Worm (Caenorhabditis elegans) whole organism, L4 larva: ENCODE measurements around the gene F41C3.2.

ENCODE experiments used
- F37D6.2 ChIP-seq: sonication (generic microtip); optimal IDR thresholded peaks from 2 replicates; lab custom pipeline; 2016; ENCODE audit warnings: mild to moderate bottlenecking, missing genetic modification characterization, missing compliant biosample characterization
- R02D3.7 ChIP-seq: fragments of 150-350 bp; sonication (generic microtip); optimal IDR thresholded peaks from 3 replicates; lab custom pipeline; 2014; ENCODE audit warnings: missing biosample characterization, missing genetic modification characterization
- T20F7.1 ChIP-seq: fragments of 200-800 bp; sonication (Bioruptor generic); optimal IDR thresholded peaks from 2 replicates; lab custom pipeline; 2018; ENCODE audit warnings: mild to moderate bottlenecking, missing genetic modification characterization, missing compliant biosample characterization
- T26A8.4 ChIP-seq: fragments of 200-800 bp; sonication (Bioruptor generic); IDR thresholded peaks from 2 replicates; pipeline ENCODE4 v1.3.6; 2022; ENCODE audit warnings: missing genetic modification characterization, missing compliant biosample characterization
- ZK337.2 ChIP-seq: fragments of 200-800 bp; sonication (Bioruptor generic); IDR thresholded peaks from 2 replicates; pipeline ENCODE4 v1.3.6; 2022; ENCODE audit warnings: missing genetic modification reagents, missing genetic modification characterization, missing compliant biosample characterization
- ZK546.5 ChIP-seq, 2 experiments: sonication (generic microtip); optimal IDR thresholded peaks; 2 replicates each; lab custom pipeline; 2017; ENCODE audit warnings: missing biosample characterization in 2 of 2, missing genetic modification characterization in 2 of 2
- ama-1 ChIP-seq: fragments of 150-350 bp; optimal IDR thresholded peaks from 2 replicates; lab custom pipeline; 2014; ENCODE audit warnings: inconsistent platforms, mixed read lengths
- attf-4 ChIP-seq: sonication (generic microtip); optimal IDR thresholded peaks from 3 replicates; lab custom pipeline; 2017; ENCODE audit warnings: missing biosample characterization, missing genetic modification characterization
- ceh-20 ChIP-seq: fragments of 200-800 bp; sonication (Bioruptor generic); IDR thresholded peaks from 2 replicates; pipeline ENCODE4 v1.3.6; 2022; ENCODE audit warnings: missing genetic modification reagents, missing genetic modification characterization, missing compliant biosample characterization
- ceh-28 ChIP-seq: fragments of 150-350 bp; optimal IDR thresholded peaks from 2 replicates; lab custom pipeline; 2014; ENCODE audit warnings: missing biosample characterization, missing genetic modification reagents, missing genetic modification characterization
- ceh-32 ChIP-seq: sonication (generic microtip); optimal IDR thresholded peaks from 2 replicates; lab custom pipeline; 2016; ENCODE audit warnings: mild to moderate bottlenecking, missing genetic modification characterization, missing compliant biosample characterization; ENCODE audit not compliant: poor library complexity
- ceh-62 ChIP-seq: sonication (generic microtip); optimal IDR thresholded peaks from 2 replicates; lab custom pipeline; 2017; ENCODE audit warnings: missing biosample characterization, missing genetic modification characterization
- ceh-82 ChIP-seq: sonication (generic microtip); optimal IDR thresholded peaks from 2 replicates; lab custom pipeline; 2017; ENCODE audit warnings: missing biosample characterization, missing genetic modification characterization
- cey-2 ChIP-seq: sonication (generic microtip); optimal IDR thresholded peaks from 3 replicates; lab custom pipeline; 2017; ENCODE audit warnings: missing genetic modification characterization, mild to moderate bottlenecking, missing compliant biosample characterization, antibody characterized with exemption, borderline replicate concordance; ENCODE audit not compliant: insufficient read depth
- daf-16 ChIP-seq, 3 experiments: sonication (generic microtip); optimal IDR thresholded peaks; 2 replicates each; lab custom pipeline; 2016 to 2017; ENCODE audit warnings: missing genetic modification characterization in 3 of 3, missing genetic modification reagents in 3 of 3, mild to moderate bottlenecking in 2 of 3, missing compliant biosample characterization in 2 of 3, missing biosample characterization in 1 of 3, moderate library complexity in 1 of 3
- daf-19 ChIP-seq: fragments of 200-800 bp; sonication (Bioruptor generic); conservative IDR thresholded peaks from 2 replicates; pipeline ENCODE4 v1.3.6; 2022; ENCODE audit warnings: missing genetic modification characterization, missing compliant biosample characterization
- dmd-9 ChIP-seq: fragments of 200-800 bp; sonication (Bioruptor generic); IDR thresholded peaks from 2 replicates; pipeline ENCODE4 v1.3.6; 2022; ENCODE audit warnings: missing genetic modification reagents, missing genetic modification characterization, missing compliant biosample characterization
- dpl-1 ChIP-seq: fragments of 150-350 bp; optimal IDR thresholded peaks from 2 replicates; lab custom pipeline; 2014; ENCODE audit warnings: missing biosample characterization, missing genetic modification reagents, missing genetic modification characterization
- duxl-1 ChIP-seq: sonication (generic microtip); optimal IDR thresholded peaks from 2 replicates; lab custom pipeline; 2016; ENCODE audit warnings: mild to moderate bottlenecking, missing genetic modification characterization, moderate library complexity, missing compliant biosample characterization; ENCODE audit not compliant: poor library complexity
- dve-1 ChIP-seq: sonication (generic microtip); optimal IDR thresholded peaks from 2 replicates; lab custom pipeline; 2017; ENCODE audit warnings: antibody characterized with exemption, mild to moderate bottlenecking, missing genetic modification characterization, missing compliant biosample characterization; ENCODE audit not compliant: insufficient read depth
- fkh-10 ChIP-seq: fragments of 150-350 bp; optimal IDR thresholded peaks from 2 replicates; lab custom pipeline; 2014; ENCODE audit warnings: missing biosample characterization, missing genetic modification reagents, missing genetic modification characterization
- hif-1 ChIP-seq, 2 experiments: sonication (generic microtip); optimal IDR thresholded peaks; 2 replicates each; lab custom pipeline; 2016 to 2017; ENCODE audit warnings: missing compliant biosample characterization in 2 of 2, missing genetic modification characterization in 2 of 2, missing genetic modification reagents in 2 of 2, missing genotype in 2 of 2, mild to moderate bottlenecking in 1 of 2
- hlh-11 ChIP-seq: fragments of 200-800 bp; sonication (Bioruptor generic); optimal IDR thresholded peaks from 2 replicates; lab custom pipeline; 2018; ENCODE audit warnings: mild to moderate bottlenecking, missing genetic modification characterization, missing compliant biosample characterization
- hlh-30 ChIP-seq: sonication (generic microtip); optimal IDR thresholded peaks from 2 replicates; lab custom pipeline; 2017; ENCODE audit warnings: antibody characterized with exemption, mild to moderate bottlenecking, missing genetic modification characterization, missing compliant biosample characterization; ENCODE audit not compliant: insufficient read depth
- lin-1 ChIP-seq: fragments of 200-800 bp; sonication (Bioruptor generic); IDR thresholded peaks from 2 replicates; pipeline ENCODE4 v1.3.6; 2022; ENCODE audit warnings: missing genetic modification reagents, missing genetic modification characterization, missing compliant biosample characterization
- lsy-2 ChIP-seq, 2 experiments: fragments of 150-350 bp in 1 of 2; sonication (generic microtip) in 1 of 2; optimal IDR thresholded peaks; 2 replicates each; lab custom pipeline; 2014 to 2017; ENCODE audit warnings: missing biosample characterization in 2 of 2, missing genetic modification characterization in 2 of 2
- madf-9 ChIP-seq: fragments of 200-800 bp; sonication (Bioruptor generic); conservative IDR thresholded peaks from 2 replicates; pipeline ENCODE4 v1.3.6; 2022; ENCODE audit warnings: missing genetic modification reagents, missing genetic modification characterization, missing compliant biosample characterization
- mdt-29 ChIP-seq: fragments of 200-800 bp; sonication (Bioruptor generic); IDR thresholded peaks from 2 replicates; pipeline ENCODE4 v1.3.6; 2022; ENCODE audit warnings: missing genetic modification reagents, missing genetic modification characterization, missing compliant biosample characterization
- mes-2 ChIP-seq: sonication (generic microtip); optimal IDR thresholded peaks from 2 replicates; lab custom pipeline; 2016; ENCODE audit warnings: missing genotype, mild to moderate bottlenecking, missing genetic modification characterization, missing compliant biosample characterization; ENCODE audit not compliant: poor library complexity, severe bottlenecking
- mxl-3 ChIP-seq: fragments of 200-800 bp; sonication (Bioruptor generic); optimal IDR thresholded peaks from 2 replicates; lab custom pipeline; 2018; ENCODE audit warnings: mild to moderate bottlenecking, missing genetic modification characterization, missing compliant biosample characterization
- nhr-102 ChIP-seq: sonication (generic microtip); optimal IDR thresholded peaks from 2 replicates; lab custom pipeline; 2016; ENCODE audit warnings: mild to moderate bottlenecking, missing genetic modification characterization, moderate library complexity, missing compliant biosample characterization
- nhr-11 ChIP-seq: fragments of 150-350 bp; optimal IDR thresholded peaks from 2 replicates; lab custom pipeline; 2014; ENCODE audit warnings: missing biosample characterization, missing genetic modification characterization
- nhr-25 ChIP-seq: sonication (generic microtip); optimal IDR thresholded peaks from 2 replicates; lab custom pipeline; 2017; ENCODE audit warnings: missing genetic modification characterization, mild to moderate bottlenecking, missing compliant biosample characterization, antibody characterized with exemption, moderate library complexity, borderline replicate concordance; ENCODE audit not compliant: insufficient read depth
- nhr-28 ChIP-seq: fragments of 150-350 bp; optimal IDR thresholded peaks from 2 replicates; lab custom pipeline; 2014; ENCODE audit warnings: missing biosample characterization, missing genetic modification characterization
- nhr-6 ChIP-seq: fragments of 150-350 bp; optimal IDR thresholded peaks from 2 replicates; lab custom pipeline; 2014; ENCODE audit warnings: missing biosample characterization, missing genetic modification characterization
- nhr-77 ChIP-seq: fragments of 150-350 bp; optimal IDR thresholded peaks from 2 replicates; lab custom pipeline; 2014; ENCODE audit warnings: missing biosample characterization, missing genetic modification characterization
- spr-1 ChIP-seq: sonication (generic microtip); optimal IDR thresholded peaks from 2 replicates; lab custom pipeline; 2016; ENCODE audit warnings: mild to moderate bottlenecking, missing genetic modification characterization, missing compliant biosample characterization
- unc-62 ChIP-seq, 3 experiments: fragments of 150-350 bp in 1 of 3; sonication (generic microtip); optimal IDR thresholded peaks in 2 of 3; peaks in 1 of 3; 1 replicate in 1 of 3; 2 replicates in 2 of 3; lab custom pipeline; 2014 to 2017; ENCODE audit warnings: missing biosample characterization in 3 of 3, missing genetic modification characterization in 3 of 3, missing genetic modification reagents in 3 of 3, missing genotype in 1 of 3
- ztf-11 ChIP-seq: fragments of 150-350 bp; optimal IDR thresholded peaks from 2 replicates; lab custom pipeline; 2014; ENCODE audit warnings: missing biosample characterization, missing genetic modification characterization

F41C3.2 gene

ce11 chrII:4733848-4734247, 15.9 kb upstream of the F41C3.2 start, which contains the start of gene F41C3.11:
F41C3.11 (minus strand) TSS chrII:4733948.
- TF ChIP-seq nhr-102 (tag; lab: Kevin White, UChicago) = no peak
- TF ChIP-seq fkh-10 (GFP tag; lab: Kevin White, UChicago) = no peak
- no peak for TF ChIP-seq mdt-29 (GFP tag; lab: Robert Waterston, UW)
- no peak for TF ChIP-seq ceh-28 (tag; lab: Kevin White, UChicago)
- TF ChIP-seq, all 104 proteins: peak for 0

- TF ChIP-seq madf-9 (GFP tag; lab: Robert Waterston, UW) = no peak
- no peak for TF ChIP-seq ceh-82 (tag; lab: Kevin White, UChicago)
- no peak for TF ChIP-seq ama-1 (lab: Kevin White, UChicago)
- no peak for TF ChIP-seq nhr-77 (tag; lab: Kevin White, UChicago)
- no peak for TF ChIP-seq ZK546.5 (tag; optimal IDR thresholded peaks at IDR 0.05; lab: Kevin White, UChicago)
- no peak for TF ChIP-seq F37D6.2 (tag; lab: Kevin White, UChicago)
- TF ChIP-seq daf-19 (GFP tag; lab: Robert Waterston, UW) = no peak
- no peak for TF ChIP-seq duxl-1 (tag; lab: Kevin White, UChicago)
- no peak for TF ChIP-seq R02D3.7 (tag; lab: Kevin White, UChicago)
- no peak for TF ChIP-seq dve-1
- TF ChIP-seq ceh-32 (tag; lab: Kevin White, UChicago) = no peak
- TF ChIP-seq mxl-3 (GFP tag; lab: Kevin White, UChicago) = no peak
- TF ChIP-seq nhr-28 = peak; percentile 48
- peak; percentile 56 for TF ChIP-seq nhr-25
- TF ChIP-seq dpl-1 (GFP tag; lab: Kevin White, UChicago) = no peak
- TF ChIP-seq hlh-30 (tag; lab: Kevin White, UChicago) = no peak
- no peak for TF ChIP-seq spr-1 (tag; lab: Kevin White, UChicago)
Measured at ce11 chrII:4734477-4734876, 15.3 kb upstream of the F41C3.2 start.

ce11 chrII:4736585-4736984, 13.2 kb upstream of the F41C3.2 start:
- TF ChIP-seq unc-62 (GFP tag; optimal IDR thresholded peaks at IDR 0.05 in 1 of 2; lab: Kevin White, UChicago) = peak in 1 of 2 experiments; percentile 6
- no peak for TF ChIP-seq unc-62 (tag; optimal IDR thresholded peaks at IDR 0.05; lab: Kevin White, UChicago)
- TF ChIP-seq ZK546.5 (tag; optimal IDR thresholded peaks at IDR 0.05; lab: Kevin White, UChicago) = no peak
- TF ChIP-seq daf-16 (GFP tag; optimal IDR thresholded peaks at IDR 0.05; lab: Kevin White, UChicago) = peak in 1 of 2 experiments; percentile 90
- no peak for TF ChIP-seq daf-16 (tag; optimal IDR thresholded peaks at IDR 0.05; lab: Kevin White, UChicago)

ce11 chrII:4737348-4737747, 12.4 kb upstream of the F41C3.2 start, which contains the start of gene ctsa-1.1:
ctsa-1.1 (plus strand) TSS chrII:4737648.
- TF ChIP-seq ztf-11 (tag; lab: Kevin White, UChicago) (no peak), unc-62 (GFP tag; optimal IDR thresholded peaks at IDR 0.05 in 1 of 2; lab: Kevin White, UChicago) (peak in 1 of 2 experiments; percentile 3), unc-62 (tag; optimal IDR thresholded peaks at IDR 0.05; lab: Kevin White, UChicago) (no peak)

- TF ChIP-seq T26A8.4 (GFP tag; lab: Robert Waterston, UW) = 0 out of 2 replicates have a peak, but pooled peaks have one; percentile 19
- TF ChIP-seq lsy-2 (tag; optimal IDR thresholded peaks at IDR 0.05; lab: Kevin White, UChicago) = peak in 1 of 2 experiments; percentile 86
- TF ChIP-seq nhr-6 (tag; lab: Kevin White, UChicago) = peak; percentile 73
- peak; percentile 63 for TF ChIP-seq T20F7.1 (GFP tag; lab: Kevin White, UChicago)
- peak; percentile 71 for TF ChIP-seq hlh-11 (tag; lab: Kevin White, UChicago)
- TF ChIP-seq daf-16 (GFP tag; optimal IDR thresholded peaks at IDR 0.05; lab: Kevin White, UChicago) = no peak
- TF ChIP-seq daf-16 (tag; optimal IDR thresholded peaks at IDR 0.05; lab: Kevin White, UChicago) = peak; percentile 42
- TF ChIP-seq mxl-3 (GFP tag; lab: Kevin White, UChicago) = peak; percentile 96
- 0 out of 2 replicates have a peak, but pooled peaks have one; percentile 30 for TF ChIP-seq ceh-20
- peak; percentile 12 for TF ChIP-seq nhr-11 (tag; lab: Kevin White, UChicago)
- no peak for TF ChIP-seq cey-2 (tag; lab: Kevin White, UChicago)
- peak; percentile 99 for TF ChIP-seq mes-2 (tag; lab: Kevin White, UChicago)
- TF ChIP-seq dve-1 = peak; percentile 59
- peak; percentile 14 for TF ChIP-seq F37D6.2 (tag; lab: Kevin White, UChicago)
- no peak for TF ChIP-seq ceh-62 (tag; lab: Kevin White, UChicago)
- TF ChIP-seq lin-1 (GFP tag; lab: Robert Waterston, UW) = peak; percentile 57
- TF ChIP-seq dmd-9 (GFP tag; lab: Robert Waterston, UW) = peak; percentile 80
- TF ChIP-seq fkh-10 (GFP tag; lab: Kevin White, UChicago) = peak; percentile 38
- no peak for TF ChIP-seq attf-4 (tag; lab: Kevin White, UChicago)
- peak; percentile 90 for TF ChIP-seq ZK337.2 (GFP tag; lab: Robert Waterston, UW)
- peak in 1 of 2 experiments; percentile 92 for TF ChIP-seq hif-1 (tag; optimal IDR thresholded peaks at IDR 0.05; lab: Kevin White, UChicago)
Measured at ce11 chrII:4739984-4740462, 9.7 kb upstream of the F41C3.2 start, which contains the start of gene eas-1. eas-1 (plus strand) TSS chrII:4740412.
